Fruit fly (Drosophila melanogaster): ENCODE measurements around the gene Art6.

Art6 gene

dm6 chr3R:13986648-13987047, 41.0 kb upstream of the Art6 start (continued):
- TF ChIP-seq CG6813 (GFP tag; optimal IDR thresholded peaks at IDR 0.05) (no peak), CG12769 (tag; optimal IDR thresholded peaks at IDR 0.05) (no peak), fd96Cb (tag; optimal IDR thresholded peaks at IDR 0.05) (peak; percentile 29), Adf1 (GFP tag; IDR thresholded peaks at IDR 0.05) (no peak), CG9215 (GFP tag; IDR thresholded peaks at IDR 0.05) (no peak), vfl (GFP tag; optimal IDR thresholded peaks at IDR 0.05) (no peak), B-H1 (GFP tag; IDR thresholded peaks at IDR 0.05) (no peak), CG14710 (tag; optimal IDR thresholded peaks at IDR 0.05) (peak; percentile 5), CTCF (GFP tag; optimal IDR thresholded peaks at IDR 0.05) (no peak), tll (GFP tag; optimal IDR thresholded peaks at IDR 0.05) (no peak), CG2202 (tag; optimal IDR thresholded peaks at IDR 0.05) (no peak), Asciz (GFP tag; optimal IDR thresholded peaks at IDR 0.05) (peak; percentile 8), Bgb (GFP tag; IDR thresholded peaks at IDR 0.05; ENCODE audit: partially characterized antibody) (no peak), shn (GFP tag; optimal IDR thresholded peaks at IDR 0.05) (no peak), wor (GFP tag; IDR thresholded peaks at IDR 0.05) (no peak), kni (GFP tag; optimal IDR thresholded peaks at IDR 0.05) (no peak), CrebB (tag; optimal IDR thresholded peaks at IDR 0.05) (no peak), nom (GFP tag; optimal IDR thresholded peaks at IDR 0.05) (no peak), CG8359 (GFP tag; optimal IDR thresholded peaks at IDR 0.05; ENCODE audit: borderline replicate concordance) (no peak), CG2120 (GFP tag; optimal IDR thresholded peaks at IDR 0.05) (no peak), PHDP (tag; optimal IDR thresholded peaks at IDR 0.05) (peak; percentile 14), CG2889 (GFP tag; IDR thresholded peaks at IDR 0.05) (no peak), inv (GFP tag; IDR thresholded peaks at IDR 0.05; ENCODE audit: partially characterized antibody) (no peak), Sry-δ (GFP tag; optimal IDR thresholded peaks at IDR 0.05) (no peak), Hr39 (optimal IDR thresholded peaks at IDR 0.05) (no peak), stwl (tag; optimal IDR thresholded peaks at IDR 0.05) (peak; percentile 51), ci (GFP tag; IDR thresholded peaks at IDR 0.05) (no peak), CG17361 (GFP tag; IDR thresholded peaks at IDR 0.05) (no peak), Hr78 (GFP tag; optimal IDR thresholded peaks at IDR 0.05) (no peak), CG10565 (GFP tag; optimal IDR thresholded peaks at IDR 0.05) (no peak), p53 (GFP tag; optimal IDR thresholded peaks at IDR 0.05) (no peak), Ravus (GFP tag; IDR thresholded peaks at IDR 0.05) (no peak), trh (GFP tag; optimal IDR thresholded peaks at IDR 0.05) (no peak), abd-A (tag; optimal IDR thresholded peaks at IDR 0.05) (no peak), HLH3B (GFP tag; IDR thresholded peaks at IDR 0.05) (no peak), sisA (GFP tag; IDR thresholded peaks at IDR 0.05) (no peak), CG13424 (tag; optimal IDR thresholded peaks at IDR 0.05) (no peak), CG1602 (GFP tag; optimal IDR thresholded peaks at IDR 0.05) (no peak), CG8478 (optimal IDR thresholded peaks at IDR 0.05) (no peak), CG2678 (tag; optimal IDR thresholded peaks at IDR 0.05) (peak; percentile 34), lov (optimal IDR thresholded peaks at IDR 0.05) (no peak), lov (GFP tag; IDR thresholded peaks at IDR 0.05) (no peak), Nf-YC (tag; optimal IDR thresholded peaks at IDR 0.05) (no peak), croc (GFP tag; conservative IDR thresholded peaks at IDR 0.05) (no peak), CG14667 (GFP tag; IDR thresholded peaks at IDR 0.05) (no peak), CG10654 (GFP tag; optimal IDR thresholded peaks at IDR 0.05) (no peak), Gsc (GFP tag; IDR thresholded peaks at IDR 0.05) (no peak), ATbp (GFP tag; optimal IDR thresholded peaks at IDR 0.05) (peak; percentile 9), Atf3 (GFP tag; optimal IDR thresholded peaks at IDR 0.05) (no peak), CG6272 (GFP tag; IDR thresholded peaks at IDR 0.05) (no peak), CG4707 (GFP tag; optimal IDR thresholded peaks at IDR 0.05) (no peak), Myb (GFP tag; optimal IDR thresholded peaks at IDR 0.05) (no peak), Oaz (GFP tag; IDR thresholded peaks at IDR 0.05) (no peak)
